Worm (Caenorhabditis elegans) whole organism, L4/young adult: ENCODE results near the gene ndx-6.

Source experiments
- W03F9.2 ChIP-seq: fragments of 150-350 bp; optimal IDR thresholded peaks from 2 replicates; lab custom pipeline; 2014; ENCODE audit warnings: missing biosample characterization, missing genetic modification characterization
- dao-5 ChIP-seq: sonication (generic microtip); optimal IDR thresholded peaks from 2 replicates; lab custom pipeline; 2016; ENCODE audit warnings: missing genotype, missing genetic modification characterization, moderate library complexity, missing compliant biosample characterization
- him-1 ChIP-seq: sonication (generic microtip); optimal IDR thresholded peaks from 2 replicates; lab custom pipeline; 2016; ENCODE audit warnings: missing genotype, missing genetic modification reagents, missing genetic modification characterization, missing compliant biosample characterization

ndx-6 gene

ce11 chrII:5414040-5414439 lies 24.4 kb upstream of the ndx-6 start, which contains the start of the genes EEED8.14 and EEED8.3:
Gene EEED8.14 (minus strand): TSS chrII:5414052.
Gene EEED8.3 (plus strand): TSS chrII:5414276.
- TF ChIP-seq him-1 (no peak), dao-5 (no peak), W03F9.2 (no peak)

ce11 chrII:5412467-5412866 lies 22.8 kb upstream of the ndx-6 start, which contains the start of the genes EEED8.13 and EEED8.18:
Gene EEED8.13 (minus strand): TSS chrII:5412567.
Gene EEED8.18 (minus strand): TSS chrII:5412610.
- no peak for TF ChIP-seq him-1
- no peak for TF ChIP-seq dao-5
- no peak for TF ChIP-seq W03F9.2

ce11 chrII:5408924-5409323 lies 19.2 kb upstream of the ndx-6 start, which contains the start of the genes EEED8.12 and EEED8.4:
Gene EEED8.12 (minus strand): TSS chrII:5409024.
Gene EEED8.4 (plus strand): TSS chrII:5409319.
- no peak for TF ChIP-seq him-1
- TF ChIP-seq dao-5, result no peak
- no peak for TF ChIP-seq W03F9.2

- TF ChIP-seq W03F9.2 (no peak), dao-5 (no peak), him-1 (no peak)
These were observed 17.9 kb upstream of the ndx-6 start, which contains the start of gene clec-141 for ce11 chrII:5407548-5407947. Gene clec-141 (minus strand): TSS chrII:5407648.

ce11 chrII:5399201-5399600 lies 9.5 kb upstream of the ndx-6 start, which contains the start of gene mog-5:
Gene mog-5 (plus strand): TSS chrII:5399538.
- no peak for TF ChIP-seq W03F9.2
- TF ChIP-seq dao-5, result no peak
- no peak for TF ChIP-seq him-1

ce11 chrII:5398779-5399178 lies 9.1 kb upstream of the ndx-6 start, which contains the start of gene fbxl-3:
Gene fbxl-3 (minus strand): TSS chrII:5398902.
- TF ChIP-seq dao-5 (no peak), him-1 (no peak), W03F9.2 (no peak)

- TF ChIP-seq W03F9.2, result no peak
- no peak for TF ChIP-seq him-1
These were observed 5.9 kb upstream of the ndx-6 start, which contains the start of gene pink-1 for ce11 chrII:5395594-5395993. Gene pink-1 (minus strand): TSS chrII:5395694.

ce11 chrII:5393090-5393489 lies 3.4 kb upstream of the ndx-6 start, which contains the start of gene brap-2:
Gene brap-2 (minus strand): TSS chrII:5393190.
- TF ChIP-seq him-1, result no peak
- TF ChIP-seq W03F9.2, result no peak
- TF ChIP-seq dao-5, result no peak

ce11 chrII:5391447-5391846 lies 1.8 kb upstream of the ndx-6 start:
- TF ChIP-seq dao-5 (no peak), W03F9.2 (no peak), him-1 (no peak)

- TF ChIP-seq him-1 (no peak), dao-5 (no peak), W03F9.2 (no peak)
These were observed 777 bp downstream of the ndx-6 start, which contains the start of gene rsp-4 for ce11 chrII:5388786-5389421. Gene rsp-4 (minus strand): TSS chrII:5388836.

ce11 chrII:5387217-5387616 lies 2.5 kb downstream of the ndx-6 start, which contains the start of gene ccpp-6:
Gene ccpp-6 (minus strand): TSS chrII:5387317.
- no peak for TF ChIP-seq him-1
- TF ChIP-seq W03F9.2, result no peak
- TF ChIP-seq dao-5, result no peak

ce11 chrII:5384282-5384681 lies 5.4 kb downstream of the ndx-6 start:
- TF ChIP-seq W03F9.2 (no peak), him-1 (no peak)

ce11 chrII:5379614-5380077 lies 10.0 kb downstream of the ndx-6 start, which contains the start of gene pkc-3:
Gene pkc-3 (plus strand): TSS chrII:5380027.
- no peak for TF ChIP-seq dao-5
- no peak for TF ChIP-seq W03F9.2
- no peak for TF ChIP-seq him-1

- TF ChIP-seq him-1, result no peak
- TF ChIP-seq W03F9.2, result no peak
- TF ChIP-seq dao-5, result no peak
These were observed 11.5 kb downstream of the ndx-6 start for ce11 chrII:5378239-5378521.

ce11 chrII:5377467-5378238 lies 12.0 kb downstream of the ndx-6 start, which contains the start of gene prdx-2:
Gene prdx-2 (plus strand): TSS chrII:5378195.
- TF ChIP-seq him-1, result no peak
- no peak for TF ChIP-seq W03F9.2

- TF ChIP-seq W03F9.2, result no peak
- no peak for TF ChIP-seq him-1
- TF ChIP-seq dao-5, result no peak
These were observed 14.7 kb downstream of the ndx-6 start, which contains the start of gene algn-2 for ce11 chrII:5374967-5375366. Gene algn-2 (plus strand): TSS chrII:5375267.
